Worm (Caenorhabditis elegans) whole organism, L2 larva: ENCODE results near the gene best-12.

ENCODE experiments used
- nhr-23 ChIP-seq: fragments of 150-350 bp; optimal IDR thresholded peaks from 2 replicates; lab custom pipeline; 2014; ENCODE audit warnings: missing biosample characterization, missing genetic modification reagents, missing genetic modification characterization
- zag-1 ChIP-seq: fragments of 150-350 bp; optimal IDR thresholded peaks from 2 replicates; lab custom pipeline; 2014; ENCODE audit warnings: missing biosample characterization, missing genetic modification characterization

- no peak for TF ChIP-seq zag-1 (tag; lab: Kevin White, UChicago)
- no peak for TF ChIP-seq nhr-23 (tag; lab: Kevin White, UChicago)
These were observed 48.8 kb upstream of the best-12 start, which contains the start of gene nhr-50 for ce11 chrV:16000433-16000832.
